Fruit fly (Drosophila melanogaster) S2 (cell line): ENCODE measurements around the gene Lam.

Experiments used
- CG8478 ChIP-seq: fragments of >200 bp; optimal IDR thresholded peaks from 2 replicates; lab custom pipeline; 2018
- CTCF ChIP-seq, 2 experiments: fragments of >200 bp; optimal IDR thresholded peaks; 2 replicates each; lab custom pipeline; 2018

DNA sequence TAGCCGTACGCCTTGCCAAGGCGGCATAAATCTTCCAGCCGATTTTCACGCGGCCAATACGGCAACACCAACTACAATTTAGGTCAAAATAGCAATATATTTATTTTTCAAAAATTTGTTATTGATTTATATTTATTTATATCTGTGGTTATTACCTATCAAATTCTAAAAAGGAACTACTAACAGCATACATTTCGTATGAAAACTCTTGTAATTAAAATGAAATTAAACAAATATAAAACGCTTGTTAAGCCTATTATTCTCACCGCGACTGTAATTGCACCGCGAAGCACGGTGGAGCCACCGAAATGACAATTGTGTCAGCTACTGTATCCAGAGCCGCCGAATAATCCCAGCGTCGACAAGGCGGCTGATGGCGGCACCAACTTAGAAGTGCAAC, 42.8 kb upstream of the Lam start:
- TF ChIP-seq CTCF (optimal IDR thresholded peaks at IDR 0.05; lab: Kevin White, UChicago) = no peak
- no peak for TF ChIP-seq CG8478 (lab: Kevin White, UChicago)
